Worm (Caenorhabditis elegans): ENCODE data around the gene otub-1.

DNA sequence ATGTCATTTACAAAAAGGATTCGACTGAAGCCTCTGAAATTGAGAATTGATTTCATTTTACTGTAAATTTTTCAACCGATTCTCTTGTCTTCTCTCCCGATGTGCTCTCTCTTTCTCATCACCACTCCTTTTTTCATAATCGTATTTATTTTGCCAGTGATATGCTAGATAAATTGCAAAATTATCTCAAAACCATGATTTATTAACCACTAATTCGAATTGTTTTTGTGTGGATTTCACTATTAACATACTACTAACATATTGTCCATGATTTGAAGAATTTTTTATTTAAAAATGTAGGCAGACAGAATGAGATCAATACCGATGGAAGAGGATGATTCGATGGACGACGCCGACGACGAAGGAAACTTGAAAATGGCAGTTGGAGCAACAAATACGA, 1.1 kb downstream of the otub-1 start, which contains the start of gene C25D7.10:
- TF ChIP-seq blmp-1 (tag; optimal IDR thresholded peaks at IDR 0.05), result no peak
- no peak for TF ChIP-seq lin-13 (tag; optimal IDR thresholded peaks at IDR 0.05)
